Worm (Caenorhabditis elegans) whole organism, L1 larva: Measurements from ENCODE around the gene cks-1.

ENCODE experiments used
- aha-1 ChIP-seq: fragments of 150-350 bp; optimal IDR thresholded peaks from 2 replicates; lab custom pipeline; 2014; ENCODE audit warnings: missing biosample characterization, missing genetic modification characterization
- egl-27 ChIP-seq, 2 experiments: fragments of 150-350 bp in 1 of 2; sonication (generic microtip); optimal IDR thresholded peaks; 3 replicates each; lab custom pipeline; 2017 to 2018; ENCODE audit warnings: missing biosample characterization in 2 of 2, missing genetic modification characterization in 2 of 2, missing genetic modification reagents in 2 of 2
- hlh-17 ChIP-seq: fragments of 200-800 bp; sonication (Bioruptor generic); optimal IDR thresholded peaks from 2 replicates; lab custom pipeline; 2018; ENCODE audit warnings: missing genetic modification characterization, mild to moderate bottlenecking, missing compliant biosample characterization, moderate library complexity, borderline replicate concordance
- jun-1 ChIP-seq: fragments of 150-350 bp; optimal IDR thresholded peaks from 2 replicates; lab custom pipeline; 2014; ENCODE audit warnings: missing biosample characterization, missing genetic modification reagents, missing genetic modification characterization
- lsy-2 ChIP-seq, 2 experiments: fragments of 150-350 bp; optimal IDR thresholded peaks; 2 replicates each; lab custom pipeline; 2014; ENCODE audit warnings: missing biosample characterization in 2 of 2, missing genetic modification characterization in 2 of 2
- nhr-71 ChIP-seq: sonication (generic microtip); optimal IDR thresholded peaks from 2 replicates; lab custom pipeline; 2016; ENCODE audit warnings: mild to moderate bottlenecking, missing genetic modification characterization, moderate library complexity, missing compliant biosample characterization
- rnt-1 ChIP-seq: sonication (generic microtip); optimal IDR thresholded peaks from 2 replicates; lab custom pipeline; 2016; ENCODE audit warnings: mild to moderate bottlenecking, missing genetic modification characterization, moderate library complexity, missing compliant biosample characterization
- skn-1 ChIP-seq: fragments of 150-350 bp; optimal IDR thresholded peaks from 2 replicates; lab custom pipeline; 2014; ENCODE audit warnings: missing biosample characterization, missing genetic modification characterization
- unc-62 ChIP-seq: fragments of 150-350 bp; optimal IDR thresholded peaks from 2 replicates; lab custom pipeline; 2014; ENCODE audit warnings: missing biosample characterization, missing genetic modification reagents, missing genetic modification characterization

DNA sequence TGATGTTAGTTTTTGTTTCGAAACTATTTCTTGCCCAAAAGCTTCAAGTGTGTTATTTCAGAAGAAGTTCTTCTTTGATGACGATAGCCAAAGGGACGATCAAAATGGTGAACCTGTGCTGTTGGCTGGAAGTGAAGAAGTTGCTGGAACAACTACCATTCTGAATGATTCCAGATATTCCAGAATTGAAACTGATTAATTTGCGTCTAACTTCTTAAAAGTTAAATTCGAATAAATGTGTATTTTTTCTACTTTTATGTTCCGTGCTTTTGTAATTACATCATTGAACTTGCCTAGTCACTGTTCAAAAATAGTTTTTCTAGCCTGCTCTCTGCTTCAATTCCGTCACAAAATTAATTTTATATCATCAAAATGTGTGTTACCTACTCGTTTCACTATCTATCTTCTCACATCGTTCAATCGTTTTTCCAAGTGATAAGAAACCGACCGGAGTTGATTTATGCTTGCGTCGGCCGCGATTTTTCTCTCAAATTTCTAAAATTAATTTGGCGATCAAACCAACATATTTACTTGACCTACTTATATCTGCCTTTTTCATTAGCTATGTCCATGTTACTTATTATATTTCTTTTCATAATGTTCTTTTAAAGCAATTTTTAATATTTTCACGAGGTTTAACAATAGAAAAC is 38.6 kb upstream of the cks-1 start:
- TF ChIP-seq nhr-71, result peak; percentile 15
- no peak for TF ChIP-seq hlh-17 (GFP tag; lab: Kevin White, UChicago)
- TF ChIP-seq aha-1 (tag; lab: Kevin White, UChicago), result no peak
- TF ChIP-seq egl-27 (tag; optimal IDR thresholded peaks at IDR 0.05; lab: Kevin White, UChicago), result no peak
- no peak for TF ChIP-seq skn-1 (tag; lab: Kevin White, UChicago)
- TF ChIP-seq lsy-2 (tag; optimal IDR thresholded peaks at IDR 0.05; lab: Kevin White, UChicago), result no peak
- no peak for TF ChIP-seq unc-62 (GFP tag; lab: Kevin White, UChicago)
- peak; percentile 9 for TF ChIP-seq rnt-1
- TF ChIP-seq jun-1 (tag; lab: Kevin White, UChicago), result no peak
